Fruit fly (Drosophila melanogaster) whole organism, wandering third instar larva: ENCODE data around the gene bif.

Experiments used
- Abd-B ChIP-seq: fragments of >200 bp; optimal IDR thresholded peaks from 2 replicates; lab custom pipeline; 2017; ENCODE audit warnings: missing biosample characterization, missing genetic modification characterization
- CG32264 ChIP-seq: fragments of 200-800 bp; sonication (Bioruptor generic); optimal IDR thresholded peaks from 2 replicates; lab custom pipeline; 2016; ENCODE audit warnings: missing biosample characterization, missing genetic modification characterization
- CG9705 ChIP-seq: fragments of 200-800 bp; sonication (Bioruptor generic); optimal IDR thresholded peaks from 2 replicates; lab custom pipeline; 2018; ENCODE audit warnings: missing biosample characterization, mild to moderate bottlenecking, missing genetic modification characterization
- CrebA ChIP-seq: fragments of 200-800 bp; sonication (Bioruptor generic); optimal IDR thresholded peaks from 2 replicates; lab custom pipeline; 2016; ENCODE audit warnings: missing biosample characterization, mild to moderate bottlenecking, missing genetic modification characterization, borderline replicate concordance
- Dfd ChIP-seq: fragments of >200 bp; optimal IDR thresholded peaks from 2 replicates; lab custom pipeline; 2017; ENCODE audit warnings: missing biosample characterization, missing genetic modification characterization
- Dif ChIP-seq: fragments of 200-275, 200-300 bp; sonication (Bioruptor generic); optimal IDR thresholded peaks from 2 replicates; lab custom pipeline; 2018; ENCODE audit warnings: missing biosample characterization, missing genetic modification characterization; ENCODE audit not compliant: partially characterized antibody
- GATAd ChIP-seq: sonication (Bioruptor generic); optimal IDR thresholded peaks from 2 replicates; lab custom pipeline; 2016; ENCODE audit warnings: missing biosample characterization, missing genetic modification characterization
- HLH106 ChIP-seq: fragments of 200-800 bp; optimal IDR thresholded peaks from 3 replicates; lab custom pipeline; 2019; ENCODE audit warnings: missing biosample characterization, mild to moderate bottlenecking, missing genetic modification characterization, moderate library complexity
- Hnf4 ChIP-seq: fragments of 200-800 bp; sonication (Bioruptor generic); optimal IDR thresholded peaks from 2 replicates; lab custom pipeline; 2016; ENCODE audit warnings: missing biosample characterization, mild to moderate bottlenecking, missing genetic modification characterization
- Hr78 ChIP-seq: fragments of >200 bp; optimal IDR thresholded peaks from 2 replicates; lab custom pipeline; 2017; ENCODE audit warnings: missing biosample characterization, missing genetic modification characterization
- Hr83 ChIP-seq: fragments of 200-300 bp; sonication (Bioruptor generic); optimal IDR thresholded peaks from 2 replicates; lab custom pipeline; 2016; ENCODE audit warnings: missing biosample characterization, mild to moderate bottlenecking, missing genetic modification characterization, moderate library complexity; ENCODE audit not compliant: poor library complexity, severe bottlenecking
- Jra ChIP-seq: sonication (Bioruptor generic); optimal IDR thresholded peaks from 2 replicates; lab custom pipeline; 2016; ENCODE audit warnings: missing biosample characterization, missing genetic modification characterization
- Mio ChIP-seq: sonication (Bioruptor generic); optimal IDR thresholded peaks from 2 replicates; lab custom pipeline; 2016; ENCODE audit warnings: missing biosample characterization, missing genetic modification characterization
- Myc ChIP-seq: fragments of >200 bp; optimal IDR thresholded peaks from 2 replicates; lab custom pipeline; 2017
- N ChIP-seq: fragments of >200 bp; optimal IDR thresholded peaks from 2 replicates; lab custom pipeline; 2018; ENCODE audit warnings: missing biosample characterization, missing external identifiers, missing genetic modification characterization
- OdsH ChIP-seq: fragments of 200-800 bp; sonication (Bioruptor generic); optimal IDR thresholded peaks from 2 replicates; lab custom pipeline; 2016; ENCODE audit warnings: missing biosample characterization, mild to moderate bottlenecking, missing genetic modification characterization
- Rel ChIP-seq, 2 experiments: fragments of 200-800 bp; sonication (Bioruptor generic) in 1 of 2; optimal IDR thresholded peaks; 2 replicates in 1 of 2; 3 replicates in 1 of 2; lab custom pipeline; 2016 to 2019; ENCODE audit warnings: mild to moderate bottlenecking in 2 of 2, missing biosample characterization in 2 of 2, missing genetic modification characterization in 2 of 2, moderate library complexity in 1 of 2
- Sp1 ChIP-seq: fragments of 200-800 bp; sonication (Bioruptor generic); optimal IDR thresholded peaks from 3 replicates; lab custom pipeline; 2019; ENCODE audit warnings: missing biosample characterization, mild to moderate bottlenecking, missing genetic modification characterization, moderate library complexity
- Vsx2 ChIP-seq: fragments of 200-300, 225-300 bp; sonication (Bioruptor generic); optimal IDR thresholded peaks from 2 replicates; lab custom pipeline; 2018; ENCODE audit warnings: missing biosample characterization, missing genetic modification characterization; ENCODE audit not compliant: partially characterized antibody
- br ChIP-seq: fragments of 200-800 bp; sonication (Bioruptor generic); optimal IDR thresholded peaks from 2 replicates; lab custom pipeline; 2016; ENCODE audit warnings: missing biosample characterization, missing genetic modification characterization
- brk ChIP-seq: fragments of 200-800 bp; sonication (Bioruptor generic); optimal IDR thresholded peaks from 2 replicates; lab custom pipeline; 2016; ENCODE audit warnings: missing biosample characterization, mild to moderate bottlenecking, missing genetic modification characterization
- dl ChIP-seq, 2 experiments: fragments of 175-275, 200-275 bp in 1 of 2; fragments of 200-275 bp in 1 of 2; sonication (Bioruptor generic); optimal IDR thresholded peaks; lab custom pipeline; 2018; ENCODE audit warnings: mild to moderate bottlenecking in 2 of 2, missing biosample characterization in 2 of 2, missing genetic modification characterization in 2 of 2, moderate library complexity in 2 of 2; ENCODE audit not compliant: partially characterized antibody in 2 of 2, insufficient read depth in 1 of 2
- dmrt93B ChIP-seq: fragments of 200-800 bp; sonication (Bioruptor generic); optimal IDR thresholded peaks from 2 replicates; lab custom pipeline; 2018; ENCODE audit warnings: missing biosample characterization, mild to moderate bottlenecking, missing genetic modification characterization
- dsf ChIP-seq: sonication (Bioruptor generic); optimal IDR thresholded peaks from 2 replicates; lab custom pipeline; 2016; ENCODE audit warnings: missing biosample characterization, missing genetic modification characterization, borderline replicate concordance
- ey ChIP-seq: fragments of 200-800 bp; sonication (Bioruptor generic); optimal IDR thresholded peaks from 2 replicates; lab custom pipeline; 2016; ENCODE audit warnings: missing biosample characterization, missing genetic modification characterization
- foxo ChIP-seq, 2 experiments: fragments of 200-800 bp; sonication (Bioruptor generic); optimal IDR thresholded peaks; 2 replicates in 1 of 2; 3 replicates in 1 of 2; lab custom pipeline; 2016 to 2017; ENCODE audit warnings: missing biosample characterization in 2 of 2, missing genetic modification characterization in 2 of 2
- fru ChIP-seq: fragments of 200-800 bp; sonication (Bioruptor generic); optimal IDR thresholded peaks from 3 replicates; lab custom pipeline; 2016; ENCODE audit warnings: missing biosample characterization, mild to moderate bottlenecking, missing genetic modification characterization
- h ChIP-seq: fragments of 200-800 bp; sonication (Bioruptor generic); optimal IDR thresholded peaks from 3 replicates; lab custom pipeline; 2016; ENCODE audit warnings: missing biosample characterization, mild to moderate bottlenecking, missing genetic modification characterization
- jim ChIP-seq: fragments of 175-275, 200-325 bp; sonication (Bioruptor generic); optimal IDR thresholded peaks from 2 replicates; lab custom pipeline; 2016; ENCODE audit warnings: missing biosample characterization, mild to moderate bottlenecking, missing genetic modification characterization
- lola ChIP-seq: fragments of >200 bp; optimal IDR thresholded peaks from 2 replicates; lab custom pipeline; 2017; ENCODE audit warnings: missing biosample characterization, missing genetic modification characterization
- pan ChIP-seq: fragments of >200 bp; optimal IDR thresholded peaks from 2 replicates; lab custom pipeline; 2017
- psq ChIP-seq: fragments of 200-800 bp; sonication (Bioruptor generic); optimal IDR thresholded peaks from 3 replicates; lab custom pipeline; 2017; ENCODE audit warnings: missing biosample characterization, mild to moderate bottlenecking, missing genetic modification characterization, moderate library complexity
- rgr ChIP-seq: fragments of 200-800 bp; sonication (Bioruptor generic); optimal IDR thresholded peaks from 3 replicates; lab custom pipeline; 2016; ENCODE audit warnings: missing biosample characterization, mild to moderate bottlenecking, missing genetic modification characterization
- sage ChIP-seq: fragments of 200-800 bp; sonication (Bioruptor generic); optimal IDR thresholded peaks from 2 replicates; lab custom pipeline; 2016; ENCODE audit warnings: missing biosample characterization, mild to moderate bottlenecking, missing genetic modification characterization
- sv ChIP-seq: fragments of 200-800 bp; sonication (Bioruptor generic); optimal IDR thresholded peaks from 3 replicates; lab custom pipeline; 2016; ENCODE audit warnings: missing biosample characterization, missing genetic modification characterization
- tai ChIP-seq: sonication (Bioruptor generic); optimal IDR thresholded peaks from 2 replicates; lab custom pipeline; 2016; ENCODE audit warnings: missing biosample characterization, missing genetic modification characterization
- usp ChIP-seq: fragments of >200 bp; optimal IDR thresholded peaks from 2 replicates; lab custom pipeline; 2017; ENCODE audit warnings: missing biosample characterization, missing genetic modification characterization
- woc ChIP-seq: sonication (Bioruptor generic); optimal IDR thresholded peaks from 2 replicates; lab custom pipeline; 2016; ENCODE audit warnings: missing biosample characterization, mild to moderate bottlenecking, missing genetic modification characterization

Gene bif

DNA sequence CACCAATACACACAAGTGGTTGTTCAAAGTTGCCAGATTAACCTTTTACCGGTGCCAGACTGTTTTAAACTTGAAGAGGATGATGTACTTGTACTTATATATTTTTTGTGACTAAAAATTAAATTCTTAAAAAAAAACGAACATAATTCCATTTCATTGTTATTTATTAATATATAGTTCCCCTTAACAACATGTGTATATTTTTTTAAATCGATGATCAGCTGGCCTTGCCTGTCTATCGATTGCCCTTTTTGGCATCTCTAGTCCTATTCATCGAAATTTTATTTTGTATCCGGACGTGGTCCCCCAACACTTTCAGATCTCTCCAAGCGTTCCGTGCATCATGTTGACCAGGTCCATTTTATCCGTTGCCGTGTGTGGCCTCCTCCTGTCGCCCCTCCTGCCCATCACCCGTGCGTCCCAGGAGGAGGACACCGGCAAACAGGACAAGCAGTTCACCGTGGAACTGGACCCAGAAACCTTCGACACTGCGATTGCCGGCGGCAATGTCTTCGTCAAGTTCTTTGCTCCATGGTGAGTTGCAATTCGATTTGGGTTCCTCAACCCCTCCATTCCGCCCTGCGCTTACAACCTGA is 38.1 kb downstream of the bif start, which contains the start of gene prtp:
prtp (plus strand) TSS at position 26 of the 596 bp plus-strand sequence.
- TF ChIP-seq HLH106 (tag; lab: Kevin White, UChicago) (no peak), pan (lab: Kevin White, UChicago) (no peak), dsf (GFP tag; lab: Kevin White, UChicago) (no peak), h (GFP tag; lab: Kevin White, UChicago) (peak; percentile 50), Hnf4 (peak; percentile 44), sage (GFP tag; lab: Kevin White, UChicago) (peak; percentile 16), GATAd (no peak), Dif (GFP tag; lab: Kevin White, UChicago) (peak; percentile 16), woc (no peak), rgr (GFP tag; lab: Kevin White, UChicago) (peak; percentile 49), Myc (peak; percentile 27), brk (peak; percentile 78), CG9705 (GFP tag; lab: Kevin White, UChicago) (no peak), fru (peak; percentile 31), OdsH (peak; percentile 27), usp (GFP tag; lab: Kevin White, UChicago) (no peak)

DNA sequence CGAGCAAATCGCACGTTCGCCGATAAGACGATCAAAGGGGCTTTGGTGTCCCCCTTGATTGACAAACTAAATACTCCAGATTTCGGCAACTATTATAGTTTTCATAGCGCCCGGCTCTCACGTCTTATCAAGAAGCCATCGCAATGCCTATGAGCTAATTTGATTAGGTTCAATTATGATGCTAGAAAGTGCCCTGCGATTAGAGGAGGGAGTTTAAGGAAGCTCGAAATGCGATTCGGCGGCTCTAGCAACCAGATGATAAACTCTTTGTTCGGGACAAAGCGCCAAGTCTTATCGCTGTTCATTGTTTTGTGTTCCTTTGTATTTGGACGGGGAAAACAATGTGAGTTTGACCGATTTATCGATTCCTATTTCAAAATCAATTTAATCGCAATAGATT is 39.1 kb downstream of the bif start:
- TF ChIP-seq sv (GFP tag; lab: Kevin White, UChicago), result no peak
- TF ChIP-seq Rel (GFP tag; optimal IDR thresholded peaks at IDR 0.05; lab: Kevin White, UChicago), result no peak
- peak; percentile 20 for TF ChIP-seq Rel (tag; optimal IDR thresholded peaks at IDR 0.05; lab: Kevin White, UChicago)

DNA sequence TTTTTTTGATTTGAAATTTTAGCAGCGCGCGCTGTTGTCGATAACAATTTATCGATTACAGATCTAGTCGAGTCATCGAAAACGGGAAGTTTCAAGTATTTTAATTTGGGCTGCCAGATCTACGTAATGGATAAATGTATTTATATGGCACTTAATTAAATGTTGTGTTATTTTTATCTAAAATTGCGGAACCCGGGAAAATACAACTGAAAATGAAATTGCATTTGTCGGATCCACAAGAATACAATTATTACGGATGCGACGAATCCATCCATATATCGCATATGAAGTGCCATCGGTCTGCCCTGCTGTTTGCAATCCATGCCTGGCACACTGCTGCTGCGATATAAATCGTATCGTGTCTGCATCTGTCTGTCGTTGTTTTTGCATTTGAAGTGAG is 41.4 kb downstream of the bif start, which contains the start of gene Tango10:
Tango10 (plus strand) TSS at position 108 of the 400 bp plus-strand sequence.
- TF ChIP-seq Hr78 (GFP tag; lab: Kevin White, UChicago) (no peak), rgr (GFP tag; lab: Kevin White, UChicago) (peak; percentile 65), dsf (GFP tag; lab: Kevin White, UChicago) (no peak), CG9705 (GFP tag; lab: Kevin White, UChicago) (peak; percentile 25), dl (GFP tag; optimal IDR thresholded peaks at IDR 0.05; lab: Kevin White, UChicago; ENCODE audit: insufficient read depth in 1 of 2, partially characterized antibody in 2 of 2) (peak; percentile 90 to 92), woc (peak; percentile 39), Mio (no peak), fru (no peak), Abd-B (no peak), Vsx2 (GFP tag; lab: Kevin White, UChicago) (peak; percentile 98), tai (GFP tag; lab: Kevin White, UChicago) (no peak), Dfd (GFP tag; lab: Kevin White, UChicago) (no peak), Hr83 (no peak), sage (GFP tag; lab: Kevin White, UChicago) (no peak), CrebA (no peak), jim (GFP tag; lab: Kevin White, UChicago) (no peak), Jra (GFP tag; lab: Kevin White, UChicago) (peak; percentile 60), HLH106 (tag; lab: Kevin White, UChicago) (peak; percentile 49), sv (GFP tag; lab: Kevin White, UChicago) (peak; percentile 7), h (GFP tag; lab: Kevin White, UChicago) (peak; percentile 67), Dif (GFP tag; lab: Kevin White, UChicago) (peak; percentile 93), Myc (no peak), usp (GFP tag; lab: Kevin White, UChicago) (no peak), lola (GFP tag; lab: Kevin White, UChicago) (no peak), Sp1 (GFP tag; lab: Kevin White, UChicago) (peak; percentile 40), brk (no peak), Hnf4 (peak; percentile 75), GATAd (no peak), dmrt93B (GFP tag; lab: Kevin White, UChicago) (no peak), Rel (GFP tag; optimal IDR thresholded peaks at IDR 0.05; lab: Kevin White, UChicago) (no peak), Rel (tag; optimal IDR thresholded peaks at IDR 0.05; lab: Kevin White, UChicago) (peak; percentile 11), CG32264 (GFP tag; lab: Kevin White, UChicago) (no peak), psq (GFP tag; lab: Kevin White, UChicago) (peak; percentile 51), N (GFP tag; lab: Kevin White, UChicago) (no peak), br (GFP tag; lab: Kevin White, UChicago) (peak; percentile 25), ey (peak; percentile 63), foxo (GFP tag; optimal IDR thresholded peaks at IDR 0.05; lab: Kevin White, UChicago) (peak in 1 of 2 experiments; percentile 76), OdsH (peak; percentile 42), pan (lab: Kevin White, UChicago) (no peak)
